Worm (Caenorhabditis elegans) whole organism, young adult: Measurements from ENCODE around the gene acp-5.

ENCODE experiments used
- dpl-1 ChIP-seq: fragments of 150-350 bp; optimal IDR thresholded peaks from 2 replicates; lab custom pipeline; 2014; ENCODE audit warnings: missing biosample characterization, missing genetic modification reagents, missing genetic modification characterization
- hmg-20 ChIP-seq: fragments of 200-800 bp; sonication (Bioruptor generic); IDR thresholded peaks from 2 replicates; pipeline ENCODE4 v1.3.6; 2022; ENCODE audit warnings: missing genetic modification reagents, missing genetic modification characterization, missing compliant biosample characterization
- madf-6 ChIP-seq: fragments of 200-800 bp; sonication (Bioruptor generic); IDR thresholded peaks from 2 replicates; pipeline ENCODE4 v1.3.6; 2022; ENCODE audit warnings: missing genetic modification reagents, missing genetic modification characterization, missing compliant biosample characterization
- unc-130 ChIP-seq: sonication (generic microtip); optimal IDR thresholded peaks from 2 replicates; lab custom pipeline; 2016; ENCODE audit warnings: missing genetic modification reagents, missing genetic modification characterization, missing compliant biosample characterization

DNA sequence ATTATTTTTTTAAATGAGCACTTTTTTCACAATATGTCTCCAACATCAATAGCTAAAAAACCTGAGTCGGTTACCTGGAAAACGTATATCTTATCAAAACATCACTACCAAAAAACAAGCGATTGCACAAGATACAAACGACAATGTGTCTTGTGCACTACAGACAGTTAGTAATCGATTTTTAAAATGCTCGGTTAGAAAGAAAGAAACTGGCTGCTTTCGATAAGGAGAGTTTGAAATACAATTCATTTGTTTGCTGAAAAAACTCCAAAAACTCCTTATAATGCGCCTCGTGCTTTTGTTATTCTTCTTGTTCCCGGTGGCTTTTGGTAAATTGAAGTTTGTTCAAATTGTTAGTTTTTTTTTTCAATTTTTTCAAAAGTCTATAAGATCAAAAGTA, at the start of gene acp-5:
- no peak for TF ChIP-seq unc-130 (GFP tag; lab: Kevin White, UChicago)
- TF ChIP-seq hmg-20 (GFP tag; lab: Robert Waterston, UW), result no peak
- TF ChIP-seq dpl-1 (GFP tag; lab: Kevin White, UChicago), result no peak
- TF ChIP-seq madf-6 (GFP tag; lab: Robert Waterston, UW), result no peak
